Fruit fly (Drosophila melanogaster) ovary, adult (tissue): ENCODE results near the gene Ilp5.

Experiments used
- CG17801 ChIP-seq: fragments of 200-800 bp; optimal IDR thresholded peaks from 2 replicates; lab custom pipeline; 2019; ENCODE audit warnings: missing biosample characterization, mild to moderate bottlenecking, missing genetic modification characterization, moderate library complexity; ENCODE audit not compliant: partially characterized antibody

Ilp5 gene

dm6 chr3L:9823797-9824196, at the start of gene Ilp5:
Gene Ilp5 (minus strand): TSS chr3L:9823897.
- no peak for TF ChIP-seq CG17801

- TF ChIP-seq CG17801, result no peak
Observed at dm6 chr3L:9872035-9872434, 48.3 kb upstream of the Ilp5 start.

dm6 chr3L:9865053-9865442, 41.4 kb upstream of the Ilp5 start:
- no peak for TF ChIP-seq CG17801

- peak; percentile 4 for TF ChIP-seq CG17801
Observed at dm6 chr3L:9864275-9865052, 40.8 kb upstream of the Ilp5 start, which contains the start of the genes iPLA2-VIA and Ciz1. Gene iPLA2-VIA (minus strand): TSS chr3L:9864349. Gene Ciz1 (plus strand): TSS chr3L:9864639.

dm6 chr3L:9863656-9864055, 40.0 kb upstream of the Ilp5 start:
- TF ChIP-seq CG17801, result no peak

dm6 chr3L:9859624-9860023, 35.9 kb upstream of the Ilp5 start, which contains the start of gene CG10809:
Gene CG10809 (minus strand): TSS chr3L:9859889.
- TF ChIP-seq CG17801, result peak; percentile 24

dm6 chr3L:9856430-9857218, 32.9 kb upstream of the Ilp5 start:
- peak; percentile 58 for TF ChIP-seq CG17801

- peak; percentile 95 for TF ChIP-seq CG17801
Observed at dm6 chr3L:9855784-9856426, 32.2 kb upstream of the Ilp5 start.

- TF ChIP-seq CG17801, result peak; percentile 8
Observed at dm6 chr3L:9854583-9855519, 31.2 kb upstream of the Ilp5 start, which contains the start of gene RasGAP1. Gene RasGAP1 (minus strand): TSS chr3L:9855285.

dm6 chr3L:9853895-9854470, 30.3 kb upstream of the Ilp5 start:
- no peak for TF ChIP-seq CG17801

- TF ChIP-seq CG17801, result no peak
Observed at dm6 chr3L:9853140-9853746, 29.5 kb upstream of the Ilp5 start.

dm6 chr3L:9851000-9851671, 27.4 kb upstream of the Ilp5 start:
- TF ChIP-seq CG17801, result no peak

dm6 chr3L:9850114-9850513, 26.4 kb upstream of the Ilp5 start:
- TF ChIP-seq CG17801, result no peak

dm6 chr3L:9848744-9849143, 25.0 kb upstream of the Ilp5 start:
- TF ChIP-seq CG17801, result no peak
